Fruit fly (Drosophila melanogaster): ENCODE measurements around the gene CG7840.
A peak's percentile ranks its signal among the peaks of the same experiment; 100 is the strongest.

CG7840 gene

dm6 chr2L:8277561-8278201 is 27.7 kb upstream of the CG7840 start (continued):
- TF ChIP-seq CG31441 (GFP tag; IDR thresholded peaks at IDR 0.05) (peak; percentile 99), vvl (GFP tag; IDR thresholded peaks at IDR 0.05) (peak; percentile 100), croc (GFP tag; conservative IDR thresholded peaks at IDR 0.05) (peak; percentile 99), Asciz (GFP tag; optimal IDR thresholded peaks at IDR 0.05) (peak; percentile 98), CG8359 (GFP tag; optimal IDR thresholded peaks at IDR 0.05; ENCODE audit: borderline replicate concordance) (peak; percentile 93), Doc3 (GFP tag; IDR thresholded peaks at IDR 0.05; ENCODE audit: partially characterized antibody) (no peak), Med (GFP tag) (peak; percentile 98), Tbp (GFP tag; optimal IDR thresholded peaks at IDR 0.05) (no peak), NFAT (GFP tag; IDR thresholded peaks at IDR 0.05) (peak; percentile 95), ash1 (GFP tag; optimal IDR thresholded peaks at IDR 0.05) (peak; percentile 63), fd102C (GFP tag; optimal IDR thresholded peaks at IDR 0.05) (peak; percentile 92), NK7.1 (GFP tag; optimal IDR thresholded peaks at IDR 0.05) (peak; percentile 89), toy (GFP tag; IDR thresholded peaks at IDR 0.05) (peak; percentile 94), CG17359 (tag; optimal IDR thresholded peaks at IDR 0.05) (peak; percentile 99), ATbp (GFP tag; optimal IDR thresholded peaks at IDR 0.05) (peak; percentile 98), aop (GFP tag; IDR thresholded peaks at IDR 0.05) (peak; percentile 94), CG10209 (GFP tag; optimal IDR thresholded peaks at IDR 0.05) (peak; percentile 97), Lpt (GFP tag; optimal IDR thresholded peaks at IDR 0.05) (no peak), Pdp1 (GFP tag; optimal IDR thresholded peaks at IDR 0.05) (peak; percentile 92 to 93), CG8478 (optimal IDR thresholded peaks at IDR 0.05) (no peak), so (GFP tag; IDR thresholded peaks at IDR 0.05) (peak; percentile 99), Hmr (GFP tag; optimal IDR thresholded peaks at IDR 0.05) (peak; percentile 96), CG4707 (GFP tag; optimal IDR thresholded peaks at IDR 0.05) (peak; percentile 95), CG2116 (GFP tag; optimal IDR thresholded peaks at IDR 0.05) (peak; percentile 89), row (GFP tag; IDR thresholded peaks at IDR 0.05) (peak; percentile 99), CG6654 (GFP tag; optimal IDR thresholded peaks at IDR 0.05) (peak; percentile 84), Dbx (GFP tag; IDR thresholded peaks at IDR 0.05) (peak; percentile 95), Sry-δ (GFP tag; optimal IDR thresholded peaks at IDR 0.05) (peak; percentile 46), CG8388 (GFP tag; optimal IDR thresholded peaks at IDR 0.05) (peak; percentile 98), lmd (GFP tag; IDR thresholded peaks at IDR 0.05) (peak; percentile 98), CG12236 (GFP tag; optimal IDR thresholded peaks at IDR 0.05) (peak; percentile 85), vfl (GFP tag; optimal IDR thresholded peaks at IDR 0.05) (peak; percentile 92), Lim3 (GFP tag; IDR thresholded peaks at IDR 0.05) (peak; percentile 95), CG17912 (GFP tag; optimal IDR thresholded peaks at IDR 0.05) (peak; percentile 84), ase (GFP tag; IDR thresholded peaks at IDR 0.05) (peak; percentile 99), Dfd (GFP tag; optimal IDR thresholded peaks at IDR 0.05) (no peak), otp (GFP tag; IDR thresholded peaks at IDR 0.05) (peak; percentile 99), Blimp-1 (GFP tag; optimal IDR thresholded peaks at IDR 0.05) (peak; percentile 98), cg (GFP tag; optimal IDR thresholded peaks at IDR 0.05) (no peak), CG10959 (GFP tag; IDR thresholded peaks at IDR 0.05) (peak; percentile 99), CHES-1-like (GFP tag; optimal IDR thresholded peaks at IDR 0.05) (peak; percentile 82), stc (GFP tag; IDR thresholded peaks at IDR 0.05) (peak; percentile 99), ewg (GFP tag; optimal IDR thresholded peaks at IDR 0.05) (peak; percentile 94), CG2889 (GFP tag; IDR thresholded peaks at IDR 0.05) (peak; percentile 98), CG6175 (GFP tag; IDR thresholded peaks at IDR 0.05) (peak; percentile 95), CG1647 (GFP tag; optimal IDR thresholded peaks at IDR 0.05) (peak; percentile 92), Opbp (GFP tag; IDR thresholded peaks at IDR 0.05; ENCODE audit: partially characterized antibody) (0 out of 3 replicates have a peak, but pooled peaks have one; percentile 44), chif (GFP tag; optimal IDR thresholded peaks at IDR 0.05) (peak; percentile 90 to 96), Oaz (GFP tag; IDR thresholded peaks at IDR 0.05) (peak; percentile 97), CTCF (GFP tag; optimal IDR thresholded peaks at IDR 0.05) (peak; percentile 67), pnt (GFP tag; optimal IDR thresholded peaks at IDR 0.05) (peak; percentile 85)

Data from whole organism, embryonic.